Worm (Caenorhabditis elegans) whole organism, late embryonic: ENCODE measurements around the gene ent-1.

ENCODE experiments used
- T23F11.4 ChIP-seq: fragments of 200-800 bp; sonication (Bioruptor generic); optimal IDR thresholded peaks from 2 replicates; lab custom pipeline; 2018; ENCODE audit warnings: mild to moderate bottlenecking, missing genetic modification characterization, missing compliant biosample characterization
- ama-1 ChIP-seq: fragments of 150-350 bp; optimal IDR thresholded peaks from 2 replicates; lab custom pipeline; 2014
- ceh-18 ChIP-seq: sonication (generic microtip); optimal IDR thresholded peaks from 2 replicates; lab custom pipeline; 2016; ENCODE audit warnings: missing genetic modification characterization, missing compliant biosample characterization
- fkh-10 ChIP-seq: fragments of 150-350 bp; optimal IDR thresholded peaks from 2 replicates; lab custom pipeline; 2014; ENCODE audit warnings: missing biosample characterization, missing genetic modification reagents, missing genetic modification characterization
- hlh-30 ChIP-seq: sonication (generic microtip); optimal IDR thresholded peaks from 2 replicates; lab custom pipeline; 2017; ENCODE audit warnings: antibody characterized with exemption, missing genetic modification characterization, missing compliant biosample characterization; ENCODE audit not compliant: insufficient read depth
- hlh-6 ChIP-seq: sonication (generic microtip); optimal IDR thresholded peaks from 2 replicates; lab custom pipeline; 2016; ENCODE audit warnings: missing genotype, missing genetic modification characterization, missing compliant biosample characterization
- lin-11 ChIP-seq: fragments of 200-800 bp; sonication (Bioruptor generic); optimal IDR thresholded peaks from 2 replicates; lab custom pipeline; 2018; ENCODE audit warnings: mild to moderate bottlenecking, missing genetic modification characterization, missing compliant biosample characterization
- nfya-1 ChIP-seq: sonication (generic microtip); optimal IDR thresholded peaks from 2 replicates; lab custom pipeline; 2017; ENCODE audit warnings: missing genetic modification characterization, mild to moderate bottlenecking, missing compliant biosample characterization, antibody characterized with exemption, moderate library complexity
- nhr-11 ChIP-seq: fragments of 150-350 bp; optimal IDR thresholded peaks from 2 replicates; lab custom pipeline; 2014; ENCODE audit warnings: missing biosample characterization, missing genetic modification characterization
- pha-4 ChIP-seq: fragments of 150-350 bp; optimal IDR thresholded peaks from 2 replicates; lab custom pipeline; 2018; ENCODE audit warnings: missing biosample characterization, missing genetic modification reagents, missing genetic modification characterization
- pqm-1 ChIP-seq: sonication (generic microtip); optimal IDR thresholded peaks from 2 replicates; lab custom pipeline; 2016; ENCODE audit warnings: missing genetic modification characterization, missing compliant biosample characterization
- syd-9 ChIP-seq: sonication (generic microtip); optimal IDR thresholded peaks from 2 replicates; lab custom pipeline; 2016; ENCODE audit warnings: mild to moderate bottlenecking, missing genetic modification characterization, moderate library complexity, missing compliant biosample characterization
- unc-86 ChIP-seq: sonication (generic microtip); optimal IDR thresholded peaks from 2 replicates; lab custom pipeline; 2016; ENCODE audit warnings: missing genetic modification characterization, missing compliant biosample characterization

DNA sequence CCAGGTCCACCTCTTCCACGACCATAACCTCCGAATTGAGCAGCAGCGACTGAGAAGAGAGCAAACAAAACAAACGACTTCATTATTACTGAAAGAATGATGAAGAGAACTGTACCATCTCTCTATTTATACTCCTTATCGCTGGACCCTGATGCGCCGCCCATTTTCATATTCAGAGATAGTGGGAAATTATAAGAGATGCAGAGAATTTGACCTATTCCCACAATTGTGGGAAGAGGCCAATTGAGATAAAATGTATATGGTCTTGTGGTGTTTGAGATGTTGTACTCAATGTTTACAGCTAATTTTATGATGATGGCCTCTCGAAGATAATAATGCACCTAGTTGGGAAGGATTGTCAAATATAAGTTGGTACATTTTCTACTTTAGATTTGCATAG lies 14.4 kb downstream of the ent-1 start, which contains the start of gene ttr-50:
- TF ChIP-seq ama-1 (lab: Kevin White, UChicago) (no peak), hlh-6 (no peak), syd-9 (tag; lab: Kevin White, UChicago) (no peak), nfya-1 (tag; lab: Kevin White, UChicago) (no peak), T23F11.4 (GFP tag; lab: Kevin White, UChicago) (no peak), fkh-10 (GFP tag; lab: Kevin White, UChicago) (no peak), unc-86 (tag; lab: Kevin White, UChicago) (no peak), pha-4 (tag; lab: Kevin White, UChicago) (no peak), pqm-1 (tag; lab: Kevin White, UChicago) (no peak), hlh-30 (tag; lab: Kevin White, UChicago) (no peak), nhr-11 (tag; lab: Kevin White, UChicago) (no peak), ceh-18 (tag; lab: Kevin White, UChicago) (no peak), lin-11 (tag; lab: Kevin White, UChicago) (no peak)
